Worm (Caenorhabditis elegans) whole organism, L1 larva: Measurements from ENCODE around the gene tftc-3.

Experiments
- ama-1 ChIP-seq: fragments of 150-350 bp; optimal IDR thresholded peaks from 2 replicates; lab custom pipeline; 2014
- dpl-1 ChIP-seq, 3 experiments: fragments of 150-350 bp in 2 of 3; sonication (generic microtip) in 1 of 3; optimal IDR thresholded peaks; 2 replicates each; lab custom pipeline; 2014 to 2017; ENCODE audit warnings: missing biosample characterization in 3 of 3, missing genetic modification characterization in 3 of 3, missing genetic modification reagents in 3 of 3
- lin-13 ChIP-seq: fragments of 150-350 bp; optimal IDR thresholded peaks from 2 replicates; lab custom pipeline; 2014; ENCODE audit warnings: missing biosample characterization, missing genetic modification reagents, missing genetic modification characterization
- lin-15B ChIP-seq: fragments of 150-350 bp; sonication (generic microtip); optimal IDR thresholded peaks from 3 replicates; lab custom pipeline; 2014; ENCODE audit warnings: missing biosample characterization, missing genetic modification characterization
- mdl-1 ChIP-seq, 2 experiments: fragments of 150-350 bp; optimal IDR thresholded peaks; 2 replicates each; lab custom pipeline; 2014 to 2017; ENCODE audit warnings: missing biosample characterization in 2 of 2, missing genetic modification characterization in 2 of 2, inconsistent platforms in 1 of 2
- nhr-237 ChIP-seq: fragments of 150-350 bp; optimal IDR thresholded peaks from 2 replicates; lab custom pipeline; 2014; ENCODE audit warnings: missing biosample characterization, missing genetic modification characterization
- nhr-47 ChIP-seq: sonication (generic microtip); optimal IDR thresholded peaks from 2 replicates; lab custom pipeline; 2016; ENCODE audit warnings: mild to moderate bottlenecking, missing genetic modification characterization, moderate library complexity, missing compliant biosample characterization
- nhr-71 ChIP-seq: sonication (generic microtip); optimal IDR thresholded peaks from 2 replicates; lab custom pipeline; 2016; ENCODE audit warnings: mild to moderate bottlenecking, missing genetic modification characterization, moderate library complexity, missing compliant biosample characterization
- nhr-76 ChIP-seq: sonication (generic microtip); optimal IDR thresholded peaks from 2 replicates; lab custom pipeline; 2017; ENCODE audit warnings: missing biosample characterization, missing genetic modification characterization
- pqm-1 ChIP-seq: sonication (generic microtip); optimal IDR thresholded peaks from 3 replicates; lab custom pipeline; 2017; ENCODE audit warnings: missing biosample characterization, missing genetic modification characterization
- sup-37 ChIP-seq: fragments of 200-800 bp; sonication (Bioruptor generic); optimal IDR thresholded peaks from 2 replicates; lab custom pipeline; 2018; ENCODE audit warnings: mild to moderate bottlenecking, missing genetic modification characterization, missing compliant biosample characterization
- ztf-11 ChIP-seq, 2 experiments: sonication (generic microtip); optimal IDR thresholded peaks; 2 replicates each; lab custom pipeline; 2016 to 2017; ENCODE audit warnings: missing genetic modification characterization in 2 of 2, missing biosample characterization in 1 of 2, missing compliant biosample characterization in 1 of 2

- TF ChIP-seq nhr-237 (tag; lab: Kevin White, UChicago) (no peak), nhr-47 (tag; lab: Kevin White, UChicago) (no peak), ztf-11 (tag; optimal IDR thresholded peaks at IDR 0.05; lab: Kevin White, UChicago) (no peak), ama-1 (lab: Kevin White, UChicago) (no peak), pqm-1 (tag; lab: Kevin White, UChicago) (no peak), nhr-76 (tag; lab: Kevin White, UChicago) (no peak), lin-15B (tag; lab: Kevin White, UChicago) (no peak), sup-37 (GFP tag; lab: Kevin White, UChicago) (no peak), lin-13 (GFP tag; lab: Kevin White, UChicago) (no peak), mdl-1 (tag; optimal IDR thresholded peaks at IDR 0.05; lab: Kevin White, UChicago) (no peak), nhr-71 (tag; lab: Kevin White, UChicago) (no peak), dpl-1 (GFP tag; optimal IDR thresholded peaks at IDR 0.05; lab: Kevin White, UChicago) (no peak)
These were observed 50.2 kb downstream of the tftc-3 start for ce11 chrV:10159972-10160371.
